Fruit fly (Drosophila melanogaster) whole organism, prepupa: ENCODE measurements around the gene CG31464.

ENCODE experiments used
- Blimp-1 ChIP-seq: fragments of 200-800 bp; sonication (Bioruptor generic); optimal IDR thresholded peaks from 3 replicates; lab custom pipeline; 2017; ENCODE audit warnings: missing biosample characterization, missing genetic modification characterization, mild to moderate bottlenecking, moderate library complexity, missing genetic modification reagents
- CG10631 ChIP-seq: fragments of 200-800 bp; sonication (Bioruptor generic); optimal IDR thresholded peaks from 2 replicates; lab custom pipeline; 2016; ENCODE audit warnings: missing biosample characterization, missing genetic modification characterization
- CG10669 ChIP-seq: fragments of 200-800 bp; sonication (Bioruptor generic); optimal IDR thresholded peaks from 3 replicates; lab custom pipeline; 2018; ENCODE audit warnings: missing biosample characterization, mild to moderate bottlenecking, missing genetic modification characterization, moderate library complexity
- CG11294 ChIP-seq: fragments of 200-800 bp; sonication (Bioruptor generic); IDR thresholded peaks from 2 replicates; pipeline ENCODE4 v1.3.6; 2022; ENCODE audit warnings: missing biosample characterization, missing genetic modification characterization
- CG11762 ChIP-seq: fragments of 200-800 bp; sonication (Bioruptor generic); optimal IDR thresholded peaks from 3 replicates; lab custom pipeline; 2016; ENCODE audit warnings: missing biosample characterization, missing genetic modification characterization; ENCODE audit not compliant: insufficient read depth
- CG11902 ChIP-seq: fragments of 200-800 bp; sonication (Bioruptor generic); optimal IDR thresholded peaks from 3 replicates; lab custom pipeline; 2016; ENCODE audit warnings: missing biosample characterization, missing genetic modification characterization
- CG1621 ChIP-seq: fragments of 200-800 bp; sonication (Bioruptor generic); optimal IDR thresholded peaks from 3 replicates; lab custom pipeline; 2018; ENCODE audit warnings: missing biosample characterization, mild to moderate bottlenecking, missing genetic modification characterization
- CG31627 ChIP-seq: fragments of 200-800 bp; sonication (Bioruptor generic); optimal IDR thresholded peaks from 3 replicates; lab custom pipeline; 2016; ENCODE audit warnings: missing biosample characterization, missing genetic modification characterization
- CG32006 ChIP-seq: fragments of 200-800 bp; sonication (Bioruptor generic); optimal IDR thresholded peaks from 3 replicates; lab custom pipeline; 2017; ENCODE audit warnings: missing biosample characterization, mild to moderate bottlenecking, missing genetic modification characterization
- CG34406 ChIP-seq: fragments of 200-800 bp; sonication (Bioruptor generic); optimal IDR thresholded peaks from 3 replicates; lab custom pipeline; 2016; ENCODE audit warnings: missing biosample characterization, missing genetic modification characterization
- CG6163 ChIP-seq: fragments of 200-800 bp; sonication (Bioruptor generic); IDR thresholded peaks from 3 replicates; pipeline ENCODE4 v1.3.6; 2022; ENCODE audit warnings: missing biosample characterization, missing genetic modification characterization
- CG6276 ChIP-seq: fragments of 200-800 bp; sonication (Bioruptor generic); optimal IDR thresholded peaks from 2 replicates; lab custom pipeline; 2017; ENCODE audit warnings: missing biosample characterization, mild to moderate bottlenecking, missing genetic modification characterization
- CG6792 ChIP-seq: fragments of 200-800 bp; sonication (Bioruptor generic); optimal IDR thresholded peaks from 3 replicates; lab custom pipeline; 2016; ENCODE audit warnings: missing biosample characterization, missing genetic modification characterization
- CG6808 ChIP-seq: fragments of 200-800 bp; sonication (Bioruptor generic); optimal IDR thresholded peaks from 3 replicates; lab custom pipeline; 2017; ENCODE audit warnings: missing biosample characterization, missing genetic modification characterization, mild to moderate bottlenecking, moderate library complexity, missing genetic modification reagents
- CG6854 ChIP-seq: fragments of 200-800 bp; sonication (Bioruptor generic); optimal IDR thresholded peaks from 2 replicates; lab custom pipeline; 2017; ENCODE audit warnings: missing biosample characterization, mild to moderate bottlenecking, missing genetic modification characterization
- CG7368 ChIP-seq: fragments of 200-800 bp; sonication (Bioruptor generic); optimal IDR thresholded peaks from 3 replicates; lab custom pipeline; 2016; ENCODE audit warnings: missing biosample characterization, missing genetic modification characterization
- CG8119 ChIP-seq: fragments of 200-800 bp; sonication (Bioruptor generic); IDR thresholded peaks from 3 replicates; pipeline ENCODE4 v1.3.6; 2022; ENCODE audit warnings: missing biosample characterization, missing genetic modification characterization
- CG8319 ChIP-seq: fragments of 200-800 bp; sonication (Bioruptor generic); optimal IDR thresholded peaks from 3 replicates; lab custom pipeline; 2016; ENCODE audit warnings: missing biosample characterization, missing genetic modification characterization
- CG8632 ChIP-seq: fragments of 200-800 bp; sonication (Bioruptor generic); optimal IDR thresholded peaks from 3 replicates; lab custom pipeline; 2016; ENCODE audit warnings: missing biosample characterization, missing genetic modification characterization
- CG9139 ChIP-seq: fragments of 200-800 bp; sonication (Bioruptor generic); optimal IDR thresholded peaks from 3 replicates; lab custom pipeline; 2017; ENCODE audit warnings: missing biosample characterization, mild to moderate bottlenecking, missing genetic modification characterization
- Eip78C ChIP-seq: fragments of 200-800 bp; sonication (Bioruptor generic); peaks from one replicate; lab custom pipeline; 2016; ENCODE audit warnings: missing biosample characterization, missing genetic modification characterization
- Eip93F ChIP-seq: fragments of 200-800 bp; sonication (Bioruptor generic); optimal IDR thresholded peaks from 2 replicates; lab custom pipeline; 2016; ENCODE audit warnings: missing biosample characterization, mild to moderate bottlenecking, missing genetic modification characterization
- Ets21C ChIP-seq: fragments of 200-800 bp; sonication (Bioruptor generic); optimal IDR thresholded peaks from 3 replicates; lab custom pipeline; 2016; ENCODE audit warnings: missing biosample characterization, missing genetic modification characterization
- Ets96B ChIP-seq: fragments of 200-800 bp; optimal IDR thresholded peaks from 2 replicates; lab custom pipeline; 2019; ENCODE audit warnings: missing biosample characterization, mild to moderate bottlenecking, missing genetic modification characterization, moderate library complexity
- Hr38 ChIP-seq: sonication (Bioruptor generic); optimal IDR thresholded peaks from 2 replicates; lab custom pipeline; 2016; ENCODE audit warnings: missing biosample characterization, missing genetic modification characterization
- Hr4 ChIP-seq: fragments of 200-800 bp; sonication (Bioruptor generic); optimal IDR thresholded peaks from 3 replicates; lab custom pipeline; 2016; ENCODE audit warnings: missing biosample characterization, missing genetic modification characterization
- Met ChIP-seq: fragments of 200-800 bp; sonication (Bioruptor generic); optimal IDR thresholded peaks from 3 replicates; lab custom pipeline; 2016; ENCODE audit warnings: missing biosample characterization, missing genetic modification characterization
- OdsH ChIP-seq: fragments of 200-800 bp; sonication (Bioruptor generic); optimal IDR thresholded peaks from 3 replicates; lab custom pipeline; 2016; ENCODE audit warnings: missing biosample characterization, missing genetic modification characterization
- Sox102F ChIP-seq: fragments of 200-800 bp; sonication (Bioruptor generic); optimal IDR thresholded peaks from 2 replicates; lab custom pipeline; 2016; ENCODE audit warnings: missing biosample characterization, mild to moderate bottlenecking, missing genetic modification characterization
- Sox14 ChIP-seq: fragments of 200-800 bp; sonication (Bioruptor generic); optimal IDR thresholded peaks from 3 replicates; lab custom pipeline; 2016; ENCODE audit warnings: missing biosample characterization, missing genetic modification characterization
- achi ChIP-seq: fragments of 200-800 bp; sonication (Bioruptor generic); optimal IDR thresholded peaks from 3 replicates; lab custom pipeline; 2016; ENCODE audit warnings: missing biosample characterization, missing genetic modification characterization
- dac ChIP-seq: fragments of 200-800 bp; sonication (Bioruptor generic); optimal IDR thresholded peaks from 2 replicates; lab custom pipeline; 2017; ENCODE audit warnings: missing biosample characterization, mild to moderate bottlenecking, missing genetic modification characterization
- dsx ChIP-seq: fragments of 200-800 bp; optimal IDR thresholded peaks from 3 replicates; lab custom pipeline; 2019; ENCODE audit warnings: missing biosample characterization, mild to moderate bottlenecking, missing genetic modification characterization, moderate library complexity; ENCODE audit not compliant: poor library complexity, severe bottlenecking
- esn ChIP-seq: fragments of 200-800 bp; sonication (Bioruptor generic); optimal IDR thresholded peaks from 2 replicates; lab custom pipeline; 2016; ENCODE audit warnings: missing biosample characterization, mild to moderate bottlenecking, missing genetic modification characterization, moderate library complexity
- fd85E ChIP-seq: fragments of 200-800 bp; sonication (Bioruptor generic); optimal IDR thresholded peaks from 3 replicates; lab custom pipeline; 2016; ENCODE audit warnings: missing biosample characterization, missing genetic modification characterization
- fkh ChIP-seq: fragments of 200-800 bp; sonication (Bioruptor generic); optimal IDR thresholded peaks from 3 replicates; lab custom pipeline; 2017; ENCODE audit warnings: missing biosample characterization, mild to moderate bottlenecking, missing genetic modification characterization, moderate library complexity
- salr ChIP-seq, 2 experiments: fragments of 200-800 bp; sonication (Bioruptor generic); optimal IDR thresholded peaks; 3 replicates each; lab custom pipeline; 2016 to 2018; ENCODE audit warnings: missing biosample characterization in 2 of 2, missing genetic modification characterization in 2 of 2, mild to moderate bottlenecking in 1 of 2
- spab ChIP-seq: fragments of 200-800 bp; sonication (Bioruptor generic); optimal IDR thresholded peaks from 2 replicates; lab custom pipeline; 2017; ENCODE audit warnings: missing biosample characterization, mild to moderate bottlenecking, missing genetic modification characterization, missing genetic modification reagents
- ss ChIP-seq, 2 experiments: fragments of 200-800 bp; sonication (Bioruptor generic); optimal IDR thresholded peaks; 2 replicates in 1 of 2; 3 replicates in 1 of 2; lab custom pipeline; 2017 to 2018; ENCODE audit warnings: mild to moderate bottlenecking in 2 of 2, missing biosample characterization in 2 of 2, missing genetic modification characterization in 2 of 2, moderate library complexity in 1 of 2
- svp ChIP-seq: fragments of 200-800 bp; sonication (Bioruptor generic); peaks from one replicate; lab custom pipeline; 2016; ENCODE audit warnings: missing biosample characterization, missing genetic modification characterization
- vri ChIP-seq: fragments of 200-800 bp; sonication (Bioruptor generic); optimal IDR thresholded peaks from 3 replicates; lab custom pipeline; 2016; ENCODE audit warnings: missing biosample characterization, mild to moderate bottlenecking, missing genetic modification characterization

The CG31464 gene

dm6 chr3R:8275031-8275430, 16.0 kb upstream of the CG31464 start:
- TF ChIP-seq CG11294, result no peak
- no peak for TF ChIP-seq svp (GFP tag; lab: Kevin White, UChicago)
- no peak for TF ChIP-seq CG7368 (GFP tag; lab: Kevin White, UChicago)
- TF ChIP-seq CG11902 (GFP tag; lab: Kevin White, UChicago), result no peak
- no peak for TF ChIP-seq CG8119
- no peak for TF ChIP-seq fkh (GFP tag; lab: Kevin White, UChicago)
- no peak for TF ChIP-seq CG6792
- no peak for TF ChIP-seq Met (GFP tag; lab: Kevin White, UChicago)
- TF ChIP-seq achi (GFP tag; lab: Kevin White, UChicago), result no peak
- TF ChIP-seq dsx (GFP tag; lab: Kevin White, UChicago), result no peak
- TF ChIP-seq CG8319 (GFP tag; lab: Kevin White, UChicago), result no peak
- no peak for TF ChIP-seq Hr4 (GFP tag; lab: Kevin White, UChicago)
- TF ChIP-seq CG11762 (GFP tag; lab: Kevin White, UChicago), result no peak
- TF ChIP-seq dac (GFP tag; lab: Kevin White, UChicago), result no peak

dm6 chr3R:8277494-8278293, 13.3 kb upstream of the CG31464 start, which contains the start of gene ato:
ato (plus strand) TSS chr3R:8278052.
- TF ChIP-seq CG7368 (GFP tag; lab: Kevin White, UChicago), result no peak
- TF ChIP-seq ss (GFP tag; optimal IDR thresholded peaks at IDR 0.05; lab: Kevin White, UChicago), result peak in 1 of 2 experiments; percentile 5
- TF ChIP-seq CG6163 (GFP tag; lab: Robert Waterston, UW), result 0 out of 3 replicates have a peak, but pooled peaks have one; percentile 18
- no peak for TF ChIP-seq dsx (GFP tag; lab: Kevin White, UChicago)

dm6 chr3R:8279970-8280369, 11.1 kb upstream of the CG31464 start:
- TF ChIP-seq CG10669 (no peak), Ets96B (tag; lab: Kevin White, UChicago) (no peak), spab (no peak), CG1621 (tag; lab: Kevin White, UChicago) (no peak), CG31627 (no peak), Sox102F (GFP tag; lab: Kevin White, UChicago) (no peak), fkh (GFP tag; lab: Kevin White, UChicago) (no peak), CG10631 (GFP tag; lab: Kevin White, UChicago) (no peak), CG7368 (GFP tag; lab: Kevin White, UChicago) (no peak), Eip78C (GFP tag; lab: Kevin White, UChicago) (peak; percentile 38), svp (GFP tag; lab: Kevin White, UChicago) (peak; percentile 93), CG34406 (GFP tag; lab: Kevin White, UChicago) (no peak), CG9139 (no peak), Sox14 (GFP tag; lab: Kevin White, UChicago) (no peak), esn (GFP tag; lab: Kevin White, UChicago) (peak; percentile 16), fd85E (GFP tag; lab: Kevin White, UChicago) (no peak)

- TF ChIP-seq vri (GFP tag; lab: Kevin White, UChicago), result peak; percentile 5
- no peak for TF ChIP-seq salr (GFP tag; optimal IDR thresholded peaks at IDR 0.05; lab: Kevin White, UChicago)
- no peak for TF ChIP-seq CG9139
- TF ChIP-seq Eip93F, result no peak
- TF ChIP-seq CG10631 (GFP tag; lab: Kevin White, UChicago), result no peak
- no peak for TF ChIP-seq CG8319 (GFP tag; lab: Kevin White, UChicago)
- TF ChIP-seq OdsH (GFP tag; lab: Kevin White, UChicago), result no peak
- no peak for TF ChIP-seq fd85E (GFP tag; lab: Kevin White, UChicago)
- no peak for TF ChIP-seq CG6276 (GFP tag; lab: Kevin White, UChicago)
- no peak for TF ChIP-seq Sox14 (GFP tag; lab: Kevin White, UChicago)
- TF ChIP-seq CG11294, result no peak
- no peak for TF ChIP-seq Hr38 (GFP tag; lab: Kevin White, UChicago)
- TF ChIP-seq CG8632, result no peak
- TF ChIP-seq ss (GFP tag; optimal IDR thresholded peaks at IDR 0.05; lab: Kevin White, UChicago), result no peak
- TF ChIP-seq Ets21C (GFP tag; lab: Kevin White, UChicago), result peak; percentile 24
- TF ChIP-seq CG7368 (GFP tag; lab: Kevin White, UChicago), result no peak
- no peak for TF ChIP-seq Hr4 (GFP tag; lab: Kevin White, UChicago)
- no peak for TF ChIP-seq CG6808
- no peak for TF ChIP-seq CG6854 (GFP tag; lab: Kevin White, UChicago)
- TF ChIP-seq Eip78C (GFP tag; lab: Kevin White, UChicago), result peak; percentile 82
- TF ChIP-seq svp (GFP tag; lab: Kevin White, UChicago), result peak; percentile 81
- TF ChIP-seq CG31627, result peak; percentile 33
- TF ChIP-seq CG32006 (GFP tag; lab: Kevin White, UChicago), result no peak
- peak; percentile 22 for TF ChIP-seq CG34406 (GFP tag; lab: Kevin White, UChicago)
- TF ChIP-seq CG8119, result no peak
- peak; percentile 53 for TF ChIP-seq Blimp-1 (GFP tag; lab: Kevin White, UChicago)
- peak; percentile 4 for TF ChIP-seq CG6792
Measured at dm6 chr3R:8282727-8283126, 8.3 kb upstream of the CG31464 start.
